Worm (Caenorhabditis elegans) whole organism, early embryonic: ENCODE results near the gene F11E6.4.

Source experiments
- B0310.2 ChIP-seq: sonication (generic microtip); optimal IDR thresholded peaks from 2 replicates; lab custom pipeline; 2016; ENCODE audit warnings: mild to moderate bottlenecking, missing genetic modification characterization, missing compliant biosample characterization
- aly-1 ChIP-seq: sonication (generic microtip); optimal IDR thresholded peaks from 2 replicates; lab custom pipeline; 2016; ENCODE audit warnings: missing genetic modification characterization, missing compliant biosample characterization
- ama-1 ChIP-seq: fragments of 150-350 bp; optimal IDR thresholded peaks from 2 replicates; lab custom pipeline; 2014
- ceh-13 ChIP-seq: fragments of 200-800 bp; sonication (Bioruptor generic); optimal IDR thresholded peaks from 2 replicates; lab custom pipeline; 2018; ENCODE audit warnings: mild to moderate bottlenecking, missing genetic modification characterization, missing compliant biosample characterization
- ceh-36 ChIP-seq: sonication (generic microtip); optimal IDR thresholded peaks from 2 replicates; lab custom pipeline; 2016; ENCODE audit warnings: missing genetic modification characterization, inconsistent platforms, missing compliant biosample characterization
- ets-7 ChIP-seq: sonication (generic microtip); optimal IDR thresholded peaks from 2 replicates; lab custom pipeline; 2016; ENCODE audit warnings: missing genotype, missing genetic modification characterization, missing compliant biosample characterization
- flt-1 ChIP-seq: fragments of 200-800 bp; sonication (Bioruptor generic); IDR thresholded peaks from 2 replicates; pipeline ENCODE4 v1.3.6; 2022; ENCODE audit warnings: missing genetic modification characterization, missing compliant biosample characterization
- hmbx-1 ChIP-seq: sonication (generic microtip); optimal IDR thresholded peaks from 2 replicates; lab custom pipeline; 2016; ENCODE audit warnings: mild to moderate bottlenecking, missing genetic modification characterization, missing compliant biosample characterization
- scrt-1 ChIP-seq: fragments of 200-800 bp; sonication (Bioruptor generic); IDR thresholded peaks from 2 replicates; pipeline ENCODE4 v1.3.6; 2022; ENCODE audit warnings: missing genetic modification characterization, missing compliant biosample characterization
- sea-1 ChIP-seq: fragments of 200-800 bp; sonication (Bioruptor generic); conservative IDR thresholded peaks from 2 replicates; pipeline ENCODE4 v1.3.6; 2022; ENCODE audit warnings: missing genetic modification characterization, missing compliant biosample characterization
- tbx-37 ChIP-seq: fragments of 200-800 bp; sonication (Bioruptor generic); conservative IDR thresholded peaks from 2 replicates; pipeline ENCODE4 v1.3.6; 2022; ENCODE audit warnings: missing genetic modification reagents, missing genetic modification characterization, missing compliant biosample characterization
- tra-4 ChIP-seq: sonication (generic microtip); optimal IDR thresholded peaks from 2 replicates; lab custom pipeline; 2017; ENCODE audit warnings: missing genetic modification characterization, missing compliant biosample characterization

DNA sequence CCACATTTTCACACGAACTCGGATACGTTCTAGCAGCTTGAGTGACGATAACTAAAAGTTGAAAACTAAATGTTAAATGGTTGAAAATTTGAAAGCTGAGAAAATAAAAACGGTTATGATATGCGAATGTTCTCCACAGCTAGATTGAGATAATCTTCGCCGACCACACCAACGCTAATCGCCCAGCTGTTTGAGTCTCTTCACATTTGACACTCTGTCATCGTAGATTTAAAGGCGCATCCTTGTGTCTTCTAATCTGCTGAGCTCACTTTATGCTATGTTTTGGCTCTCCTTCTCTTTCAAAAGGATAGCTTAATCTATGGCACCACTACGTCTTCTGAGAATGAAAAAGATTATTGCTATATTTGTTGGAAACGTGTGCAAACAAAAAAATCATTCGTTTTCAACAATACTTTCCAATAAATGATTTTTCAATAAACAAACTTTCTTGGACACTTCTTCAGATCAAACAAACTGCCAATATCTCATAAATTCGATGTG is 7.0 kb downstream of the F11E6.4 start, which contains the start of gene F11E6.10:
- TF ChIP-seq ets-7 (tag; lab: Kevin White, UChicago) (no peak), aly-1 (tag; lab: Kevin White, UChicago) (no peak), sea-1 (no peak), ama-1 (lab: Kevin White, UChicago) (no peak), B0310.2 (tag; lab: Kevin White, UChicago) (no peak), hmbx-1 (tag; lab: Kevin White, UChicago) (no peak), scrt-1 (GFP tag; lab: Robert Waterston, UW) (no peak), flt-1 (GFP tag; lab: Robert Waterston, UW) (no peak), ceh-13 (no peak), ceh-36 (tag; lab: Kevin White, UChicago) (no peak), tra-4 (tag; lab: Kevin White, UChicago) (no peak), tbx-37 (no peak)
